Fruit fly (Drosophila melanogaster) whole organism, embryonic: ENCODE data around the gene COX6B.

Source experiments
- Antp ChIP-seq: fragments of 200-800 bp; sonication (Bioruptor generic); optimal IDR thresholded peaks from 3 replicates; lab custom pipeline; 2016; ENCODE audit warnings: missing biosample characterization, missing genetic modification characterization
- BEAF-32 ChIP-seq: fragments of 200-800 bp; sonication (Bioruptor generic); optimal IDR thresholded peaks from 3 replicates; lab custom pipeline; 2017; ENCODE audit warnings: missing biosample characterization, missing genetic modification characterization, mild to moderate bottlenecking, moderate library complexity, missing genetic modification reagents
- BtbVII ChIP-seq: fragments of 200-800 bp; sonication (Bioruptor generic); optimal IDR thresholded peaks from 3 replicates; lab custom pipeline; 2017; ENCODE audit warnings: missing biosample characterization, mild to moderate bottlenecking, missing genetic modification characterization
- CG10267 ChIP-seq: fragments of 200-800 bp; sonication (Bioruptor generic); optimal IDR thresholded peaks from 2 replicates; lab custom pipeline; 2018; ENCODE audit warnings: missing biosample characterization, mild to moderate bottlenecking, missing genetic modification characterization, moderate library complexity
- CG13287 ChIP-seq: fragments of 200-800 bp; sonication (Bioruptor generic); IDR thresholded peaks from 2 replicates; pipeline ENCODE4 v1.3.6; 2022; ENCODE audit warnings: missing biosample characterization, missing genetic modification characterization; ENCODE audit not compliant: partially characterized antibody
- CG17612 ChIP-seq: fragments of 200-800 bp; sonication (Bioruptor generic); IDR thresholded peaks from 2 replicates; pipeline ENCODE4 v1.3.6; 2022; ENCODE audit warnings: missing biosample characterization, missing genetic modification characterization
- CG33213 ChIP-seq: fragments of 200-800 bp; sonication (Bioruptor generic); optimal IDR thresholded peaks from 3 replicates; lab custom pipeline; 2016; ENCODE audit warnings: missing biosample characterization, missing genetic modification characterization
- CG3407 ChIP-seq: fragments of 200-800 bp; sonication (Bioruptor generic); optimal IDR thresholded peaks from 2 replicates; lab custom pipeline; 2018; ENCODE audit warnings: missing biosample characterization, mild to moderate bottlenecking, missing genetic modification characterization
- CG4617 ChIP-seq: fragments of 200-800 bp; sonication (Bioruptor generic); optimal IDR thresholded peaks from 3 replicates; lab custom pipeline; 2016; ENCODE audit warnings: missing biosample characterization, missing genetic modification characterization, borderline replicate concordance
- CG6272 ChIP-seq: fragments of 200-800 bp; sonication (Bioruptor generic); IDR thresholded peaks from 2 replicates; pipeline ENCODE4 v1.3.6; 2022; ENCODE audit warnings: missing biosample characterization, missing genetic modification characterization
- CG7271 ChIP-seq: fragments of 200-800 bp; sonication (Bioruptor generic); optimal IDR thresholded peaks from 2 replicates; lab custom pipeline; 2018; ENCODE audit warnings: missing biosample characterization, mild to moderate bottlenecking, missing genetic modification characterization, moderate library complexity
- CG8924 ChIP-seq: fragments of 200-800 bp; optimal IDR thresholded peaks from 3 replicates; lab custom pipeline; 2019; ENCODE audit warnings: missing biosample characterization, mild to moderate bottlenecking, missing genetic modification characterization, moderate library complexity
- CG9797 ChIP-seq: fragments of 200-800 bp; sonication (Bioruptor generic); optimal IDR thresholded peaks from 3 replicates; lab custom pipeline; 2018; ENCODE audit warnings: missing biosample characterization, mild to moderate bottlenecking, missing genetic modification characterization
- CG9876 ChIP-seq: fragments of 200-800 bp; sonication (Bioruptor generic); optimal IDR thresholded peaks from 2 replicates; lab custom pipeline; 2016; ENCODE audit warnings: missing biosample characterization, missing genetic modification characterization
- D ChIP-seq, 2 experiments: fragments of 200-800 bp in 1 of 2; fragments of >200 bp in 1 of 2; sonication (Bioruptor generic) in 1 of 2; optimal IDR thresholded peaks; 2 replicates in 1 of 2; 3 replicates in 1 of 2; lab custom pipeline; 2017; ENCODE audit warnings: mild to moderate bottlenecking in 1 of 2, missing biosample characterization in 1 of 2, missing genetic modification characterization in 1 of 2, missing genetic modification reagents in 1 of 2
- Dll ChIP-seq: fragments of 200-800 bp; sonication (Bioruptor generic); IDR thresholded peaks from 4 replicates; pipeline ENCODE4 v1.3.6; 2022; ENCODE audit warnings: missing biosample characterization, missing genetic modification characterization; ENCODE audit not compliant: partially characterized antibody
- E2f2 ChIP-seq: fragments of 200-800 bp; sonication (Bioruptor generic); IDR thresholded peaks from 2 replicates; pipeline ENCODE4 v1.3.6; 2022; ENCODE audit warnings: missing biosample characterization, missing genetic modification characterization
- Ets97D ChIP-seq: fragments of 200-800 bp; sonication (Bioruptor generic); optimal IDR thresholded peaks from 3 replicates; lab custom pipeline; 2016; ENCODE audit warnings: missing biosample characterization, missing genetic modification characterization
- HLH54F ChIP-seq: fragments of 200-800 bp; sonication (Bioruptor generic); optimal IDR thresholded peaks from 3 replicates; lab custom pipeline; 2016; ENCODE audit warnings: missing biosample characterization, missing genetic modification characterization
- Jarid2 ChIP-seq: fragments of 200-800 bp; sonication (Bioruptor generic); optimal IDR thresholded peaks from 3 replicates; lab custom pipeline; 2017; ENCODE audit warnings: mild to moderate bottlenecking, missing biosample characterization, missing genetic modification reagents, missing genetic modification characterization
- Lhr ChIP-seq: fragments of 200-800 bp; sonication (Bioruptor generic); optimal IDR thresholded peaks from 3 replicates; lab custom pipeline; 2017; ENCODE audit warnings: mild to moderate bottlenecking, missing biosample characterization, missing genetic modification reagents, missing genetic modification characterization
- MESR4 ChIP-seq: fragments of 200-800 bp; sonication (Bioruptor generic); optimal IDR thresholded peaks from 2 replicates; lab custom pipeline; 2018; ENCODE audit warnings: missing biosample characterization, mild to moderate bottlenecking, missing genetic modification characterization, moderate library complexity
- MTF-1 ChIP-seq: fragments of 200-800 bp; sonication (Bioruptor generic); optimal IDR thresholded peaks from 2 replicates; lab custom pipeline; 2018; ENCODE audit warnings: missing biosample characterization, mild to moderate bottlenecking, missing genetic modification characterization, borderline replicate concordance
- NC2β ChIP-seq: fragments of 200-800 bp; sonication (Bioruptor generic); optimal IDR thresholded peaks from 2 replicates; lab custom pipeline; 2016; ENCODE audit warnings: missing biosample characterization, missing genetic modification characterization
- Oaz ChIP-seq: fragments of 200-800 bp; sonication (Bioruptor generic); IDR thresholded peaks from 2 replicates; pipeline ENCODE4 v1.3.6; 2022; ENCODE audit warnings: missing biosample characterization, missing genetic modification characterization
- Pdp1 ChIP-seq, 2 experiments: fragments of 200-800 bp; sonication (Bioruptor generic); optimal IDR thresholded peaks; 3 replicates each; lab custom pipeline; 2016; ENCODE audit warnings: missing biosample characterization in 2 of 2, missing genetic modification characterization in 2 of 2, mild to moderate bottlenecking in 1 of 2, moderate library complexity in 1 of 2
- Sry-β ChIP-seq: fragments of 200-800 bp; sonication (Bioruptor generic); optimal IDR thresholded peaks from 2 replicates; lab custom pipeline; 2018; ENCODE audit warnings: missing biosample characterization, mild to moderate bottlenecking, missing genetic modification characterization, moderate library complexity
- Vsx1 ChIP-seq: fragments of 200-800 bp; sonication (Bioruptor generic); optimal IDR thresholded peaks from 2 replicates; lab custom pipeline; 2017; ENCODE audit warnings: missing biosample characterization, mild to moderate bottlenecking, missing genetic modification characterization, missing genetic modification reagents
- cad ChIP-seq: fragments of >200 bp; optimal IDR thresholded peaks from 2 replicates; lab custom pipeline; 2017; ENCODE audit warnings: missing biosample characterization, missing genetic modification characterization
- caup ChIP-seq: fragments of 200-800 bp; sonication (Bioruptor generic); optimal IDR thresholded peaks from 3 replicates; lab custom pipeline; 2017; ENCODE audit warnings: missing biosample characterization, mild to moderate bottlenecking, missing genetic modification characterization, moderate library complexity; ENCODE audit not compliant: severe bottlenecking
- chinmo ChIP-seq: fragments of 200-800 bp; sonication (Bioruptor generic); IDR thresholded peaks from 4 replicates; pipeline ENCODE4 v1.3.6; 2022; ENCODE audit warnings: missing biosample characterization, missing genetic modification characterization; ENCODE audit not compliant: partially characterized antibody
- chn ChIP-seq: fragments of 200-800 bp; sonication (Bioruptor generic); optimal IDR thresholded peaks from 2 replicates; lab custom pipeline; 2016; ENCODE audit warnings: missing biosample characterization, missing genetic modification characterization
- eve ChIP-seq, 2 experiments: fragments of >200 bp; optimal IDR thresholded peaks; 2 replicates each; lab custom pipeline; 2017; ENCODE audit warnings: missing biosample characterization in 2 of 2, missing genetic modification characterization in 2 of 2
- ftz-f1 ChIP-seq: fragments of 200-800 bp; sonication (Bioruptor generic); optimal IDR thresholded peaks from 2 replicates; lab custom pipeline; 2016; ENCODE audit warnings: missing biosample characterization, missing genetic modification characterization
- gem ChIP-seq: fragments of 200-800 bp; sonication (Bioruptor generic); optimal IDR thresholded peaks from 2 replicates; lab custom pipeline; 2019; ENCODE audit warnings: missing biosample characterization, mild to moderate bottlenecking, missing genetic modification characterization, moderate library complexity
- hb ChIP-seq: fragments of 200-800 bp; sonication (Bioruptor generic); IDR thresholded peaks from 3 replicates; pipeline ENCODE4 v1.3.6; 2022; ENCODE audit warnings: missing biosample characterization, missing genetic modification characterization; ENCODE audit not compliant: partially characterized antibody
- hth ChIP-seq: fragments of >200 bp; optimal IDR thresholded peaks from 2 replicates; lab custom pipeline; 2017; ENCODE audit warnings: inconsistent platforms
- lab ChIP-seq: fragments of 200-800 bp; sonication (Bioruptor generic); optimal IDR thresholded peaks from 3 replicates; lab custom pipeline; 2017; ENCODE audit warnings: missing biosample characterization, missing genetic modification characterization, mild to moderate bottlenecking, moderate library complexity, missing genetic modification reagents
- nau ChIP-seq: fragments of 200-800 bp; sonication (Bioruptor generic); optimal IDR thresholded peaks from 3 replicates; lab custom pipeline; 2017; ENCODE audit warnings: missing biosample characterization, mild to moderate bottlenecking, missing genetic modification characterization, missing genetic modification reagents
- odd ChIP-seq: fragments of 200-800 bp; sonication (Bioruptor generic); optimal IDR thresholded peaks from 2 replicates; lab custom pipeline; 2017; ENCODE audit warnings: missing biosample characterization, mild to moderate bottlenecking, missing genetic modification characterization
- pum ChIP-seq: fragments of 200-800 bp; sonication (Bioruptor generic); optimal IDR thresholded peaks from 2 replicates; lab custom pipeline; 2016; ENCODE audit warnings: missing biosample characterization, missing genetic modification characterization
- sc ChIP-seq, 3 experiments: fragments of >200 bp in 2 of 3; fragments of 200-800 bp in 1 of 3; sonication (Bioruptor generic) in 1 of 3; optimal IDR thresholded peaks; 2 replicates in 2 of 3; 3 replicates in 1 of 3; lab custom pipeline; 2017; ENCODE audit warnings: mild to moderate bottlenecking in 1 of 3, missing biosample characterization in 1 of 3, missing genetic modification characterization in 1 of 3, missing genetic modification reagents in 1 of 3
- seq ChIP-seq: fragments of 200-800 bp; sonication (Bioruptor generic); IDR thresholded peaks from 2 replicates; pipeline ENCODE4 v1.3.6; 2022; ENCODE audit warnings: missing biosample characterization, missing genetic modification characterization
- sna ChIP-seq: fragments of 200-800 bp; sonication (Bioruptor generic); IDR thresholded peaks from 2 replicates; pipeline ENCODE4 v1.3.6; 2022; ENCODE audit warnings: missing biosample characterization, missing genetic modification characterization; ENCODE audit not compliant: partially characterized antibody
- tgo ChIP-seq: fragments of 200-800 bp; sonication (Bioruptor generic); IDR thresholded peaks from 3 replicates; pipeline ENCODE4 v1.3.6; 2022; ENCODE audit warnings: missing biosample characterization, missing genetic modification characterization
- toy ChIP-seq: fragments of 200-800 bp; sonication (Bioruptor generic); IDR thresholded peaks from 2 replicates; pipeline ENCODE4 v1.3.6; 2022; ENCODE audit warnings: missing biosample characterization, missing genetic modification characterization
- tx ChIP-seq: fragments of 200-800 bp; sonication (Bioruptor generic); optimal IDR thresholded peaks from 2 replicates; lab custom pipeline; 2016; ENCODE audit warnings: missing biosample characterization, missing genetic modification characterization

The COX6B gene

DNA sequence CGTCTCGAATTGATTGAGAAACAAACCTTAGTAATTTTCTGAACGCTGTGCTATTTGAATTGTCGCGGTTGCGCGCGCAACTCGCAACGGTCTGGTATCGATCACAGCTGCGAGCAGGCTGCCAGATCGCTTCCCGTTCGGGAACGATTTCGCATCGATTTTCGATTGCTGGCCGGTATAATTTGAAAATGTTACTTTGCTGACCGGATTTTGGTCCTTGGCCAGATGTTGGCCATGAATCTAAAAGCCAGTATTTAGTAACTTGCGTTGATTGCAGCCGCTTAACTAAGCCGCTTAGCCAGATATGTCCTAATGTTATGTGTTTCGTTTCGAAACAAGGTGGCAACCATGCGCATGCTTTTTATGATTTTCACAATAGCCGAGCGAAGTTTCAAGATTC, 4.4 kb upstream of the COX6B start (continued):
- no peak for TF ChIP-seq gem (tag; lab: Kevin White, UChicago)
- no peak for TF ChIP-seq toy (GFP tag; lab: Robert Waterston, UW)
- no peak for TF ChIP-seq CG8924
- no peak for TF ChIP-seq caup
- peak; percentile 26 for TF ChIP-seq lab (GFP tag; lab: Kevin White, UChicago)
- TF ChIP-seq Jarid2 (GFP tag; lab: Kevin White, UChicago) = no peak
- TF ChIP-seq Oaz (GFP tag; lab: Robert Waterston, UW) = no peak
- TF ChIP-seq NC2β (GFP tag; lab: Kevin White, UChicago) = peak; percentile 12
- no peak for TF ChIP-seq CG7271
- TF ChIP-seq Dll (GFP tag; lab: Robert Waterston, UW) = peak; percentile 44; the same call in 1 of the 4 replicates
- TF ChIP-seq Antp = peak; percentile 44
- peak; percentile 43 for TF ChIP-seq CG9797 (GFP tag; lab: Kevin White, UChicago)
- TF ChIP-seq chinmo = no peak
- no peak for TF ChIP-seq HLH54F (GFP tag; lab: Kevin White, UChicago)
- TF ChIP-seq pum = no peak
- TF ChIP-seq seq (GFP tag; lab: Robert Waterston, UW) = no peak
- no peak for TF ChIP-seq CG17612
- TF ChIP-seq MTF-1 (GFP tag; lab: Kevin White, UChicago) = no peak
- no peak for TF ChIP-seq chn (GFP tag; lab: Kevin White, UChicago)
- TF ChIP-seq nau (GFP tag; lab: Kevin White, UChicago) = no peak

DNA sequence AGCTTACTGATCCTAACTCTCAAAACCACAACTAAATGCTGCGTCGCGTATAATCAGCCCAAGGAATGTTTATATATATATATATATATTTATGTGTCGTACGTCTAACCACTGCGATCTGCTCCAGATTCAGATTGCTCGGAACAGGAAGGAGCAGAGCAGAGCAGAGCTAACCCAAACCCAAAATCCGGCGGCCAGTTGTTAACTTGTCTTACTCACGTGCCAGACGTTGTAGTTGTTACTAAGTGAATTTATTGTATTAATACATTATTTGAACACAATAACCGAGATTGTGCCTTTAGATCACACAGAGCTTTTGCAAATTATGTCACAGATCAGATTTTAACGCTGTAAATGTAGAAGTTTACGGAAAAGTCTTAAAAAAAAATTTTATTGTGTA, 3.9 kb upstream of the COX6B start, which contains the start of gene Alr:
Gene Alr (plus strand): TSS at position 301 of the 400 bp plus-strand sequence.
- TF ChIP-seq seq (GFP tag; lab: Robert Waterston, UW) (no peak), CG6272 (no peak), MESR4 (GFP tag; lab: Kevin White, UChicago) (no peak), sc (optimal IDR thresholded peaks at IDR 0.05; lab: Kevin White, UChicago) (no peak), sc (GFP tag; optimal IDR thresholded peaks at IDR 0.05; lab: Kevin White, UChicago) (no peak), hth (no peak), sna (GFP tag; lab: Robert Waterston, UW) (no peak), cad (GFP tag; lab: Kevin White, UChicago) (no peak), tgo (no peak), Vsx1 (GFP tag; lab: Kevin White, UChicago) (no peak), CG3407 (no peak), CG33213 (GFP tag; lab: Kevin White, UChicago) (no peak), D (optimal IDR thresholded peaks at IDR 0.05; lab: Kevin White, UChicago) (no peak), D (GFP tag; optimal IDR thresholded peaks at IDR 0.05; lab: Kevin White, UChicago) (no peak), Sry-β (GFP tag; lab: Kevin White, UChicago) (no peak), eve (GFP tag; optimal IDR thresholded peaks at IDR 0.05; lab: Kevin White, UChicago) (no peak), hb (no peak), Lhr (no peak)

DNA sequence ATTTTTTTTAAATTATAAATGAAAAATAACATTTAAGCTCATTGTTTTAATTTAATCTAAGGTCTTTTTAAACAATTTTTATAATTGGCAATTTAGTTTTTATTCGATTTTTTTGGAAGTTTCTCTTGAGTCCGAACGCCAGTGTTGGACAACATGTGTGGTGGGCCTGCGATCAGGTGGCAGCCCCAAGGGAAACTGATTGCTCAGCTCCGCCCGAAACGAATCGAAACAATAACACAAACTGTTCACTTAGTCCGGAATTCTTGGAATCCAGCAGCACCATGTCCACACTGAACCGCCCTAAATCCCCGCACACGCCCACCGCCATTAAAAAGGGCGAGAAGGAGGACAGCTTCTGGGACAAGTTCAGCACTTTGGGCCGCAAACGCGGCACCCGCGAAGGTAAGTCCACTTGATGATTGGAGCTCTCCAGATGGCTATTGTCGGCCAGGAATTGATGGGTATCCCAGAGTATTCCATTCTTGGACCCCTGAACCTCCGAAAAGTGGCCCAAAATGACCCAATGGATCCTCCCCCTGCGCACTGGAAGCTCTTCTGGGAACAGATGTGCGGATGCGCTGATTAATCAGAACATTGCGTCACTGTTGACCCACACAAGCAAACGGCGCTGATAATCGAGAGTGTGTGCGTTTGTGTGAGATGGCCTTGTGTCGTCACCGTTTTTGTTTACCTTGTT, 1.9 kb upstream of the COX6B start, which contains the start of gene parvin:
Gene parvin (plus strand): TSS at position 134 of the 697 bp plus-strand sequence.
- TF ChIP-seq Pdp1 (GFP tag; optimal IDR thresholded peaks at IDR 0.05; lab: Kevin White, UChicago) (peak in 1 of 2 experiments; percentile 95), tx (GFP tag; lab: Kevin White, UChicago) (peak; percentile 52), ftz-f1 (GFP tag; lab: Kevin White, UChicago) (peak; percentile 69), BEAF-32 (peak; percentile 57), CG9876 (GFP tag; lab: Kevin White, UChicago) (no peak), Ets97D (peak; percentile 5), odd (no peak), CG10267 (tag; lab: Kevin White, UChicago) (peak; percentile 79), CG13287 (peak; percentile 19; the same call in 1 of the 2 replicates), E2f2 (GFP tag; lab: Robert Waterston, UW) (peak; percentile 35), CG4617 (peak; percentile 30), BtbVII (GFP tag; lab: Kevin White, UChicago) (peak; percentile 87), caup (no peak)
